Worm (Caenorhabditis elegans): ENCODE results near the gene Y54G2A.77.

ce11 chrIV:2758079-2758478 lies 4.4 kb upstream of the Y54G2A.77 start:
- no peak for TF ChIP-seq nhr-77 (tag; optimal IDR thresholded peaks at IDR 0.05)
- TF ChIP-seq mdl-1 (tag; optimal IDR thresholded peaks at IDR 0.05): no peak
- TF ChIP-seq nhr-76 (tag; optimal IDR thresholded peaks at IDR 0.05): no peak
- no peak for TF ChIP-seq lin-14 (GFP tag; optimal IDR thresholded peaks at IDR 0.05)
- TF ChIP-seq lin-13 (GFP tag; optimal IDR thresholded peaks at IDR 0.05): no peak
- no peak for TF ChIP-seq ztf-11 (tag; optimal IDR thresholded peaks at IDR 0.05)
- TF ChIP-seq unc-30 (tag; optimal IDR thresholded peaks at IDR 0.05): no peak
- no peak for TF ChIP-seq pqm-1 (tag; optimal IDR thresholded peaks at IDR 0.05)

All from whole organism, L1 larva.